Worm (Caenorhabditis elegans) whole organism, L1 larva: ENCODE results near the gene inf-1.

ENCODE experiments used
- C04F5.9 ChIP-seq: sonication (generic microtip); optimal IDR thresholded peaks from 2 replicates; lab custom pipeline; 2016; ENCODE audit warnings: missing genetic modification characterization, missing compliant biosample characterization
- C16A3.4 ChIP-seq: fragments of 150-350 bp; optimal IDR thresholded peaks from 2 replicates; lab custom pipeline; 2014; ENCODE audit warnings: missing biosample characterization, missing genetic modification characterization
- C34B4.2 ChIP-seq: sonication (generic microtip); optimal IDR thresholded peaks from 2 replicates; lab custom pipeline; 2017; ENCODE audit warnings: mild to moderate bottlenecking, missing genetic modification characterization, missing compliant biosample characterization
- alr-1 ChIP-seq: fragments of 200-800 bp; sonication (Bioruptor generic); optimal IDR thresholded peaks from 2 replicates; lab custom pipeline; 2018; ENCODE audit warnings: borderline replicate concordance, mild to moderate bottlenecking, missing genetic modification characterization, missing compliant biosample characterization
- aly-2 ChIP-seq: fragments of 150-350 bp; optimal IDR thresholded peaks from 2 replicates; lab custom pipeline; 2014; ENCODE audit warnings: missing biosample characterization, missing genetic modification characterization
- ama-1 ChIP-seq: fragments of 150-350 bp; optimal IDR thresholded peaks from 2 replicates; lab custom pipeline; 2014
- blmp-1 ChIP-seq: fragments of 150-350 bp; optimal IDR thresholded peaks from 2 replicates; lab custom pipeline; 2014; ENCODE audit warnings: missing biosample characterization, missing genetic modification characterization
- ceh-63 ChIP-seq: fragments of 200-800 bp; sonication (Bioruptor generic); optimal IDR thresholded peaks from 2 replicates; lab custom pipeline; 2018; ENCODE audit warnings: mild to moderate bottlenecking, missing genetic modification characterization, missing compliant biosample characterization
- ceh-8 ChIP-seq: fragments of 200-800 bp; sonication (Bioruptor generic); optimal IDR thresholded peaks from 2 replicates; lab custom pipeline; 2018; ENCODE audit warnings: mild to moderate bottlenecking, missing genetic modification characterization, moderate library complexity, missing compliant biosample characterization
- ceh-90 ChIP-seq: sonication (generic microtip); optimal IDR thresholded peaks from 2 replicates; lab custom pipeline; 2016; ENCODE audit warnings: missing genetic modification characterization, missing compliant biosample characterization
- efl-3 ChIP-seq: fragments of 200-800 bp; sonication (Bioruptor generic); optimal IDR thresholded peaks from 2 replicates; lab custom pipeline; 2018; ENCODE audit warnings: mild to moderate bottlenecking, missing genetic modification characterization, missing compliant biosample characterization
- egl-27 ChIP-seq, 2 experiments: fragments of 150-350 bp in 1 of 2; sonication (generic microtip); optimal IDR thresholded peaks; 3 replicates each; lab custom pipeline; 2017 to 2018; ENCODE audit warnings: missing biosample characterization in 2 of 2, missing genetic modification characterization in 2 of 2, missing genetic modification reagents in 2 of 2
- elt-2 ChIP-seq: sonication (generic microtip); optimal IDR thresholded peaks from 2 replicates; lab custom pipeline; 2016; ENCODE audit warnings: missing genetic modification characterization, mild to moderate bottlenecking, inconsistent platforms, missing compliant biosample characterization, missing genetic modification reagents
- elt-3 ChIP-seq, 6 experiments: fragments of 150-350 bp in 1 of 6; sonication (generic microtip); optimal IDR thresholded peaks; 2 replicates each; lab custom pipeline; 2017 to 2018; ENCODE audit warnings: missing biosample characterization in 6 of 6, missing genetic modification characterization in 6 of 6, inconsistent platforms in 1 of 6
- ets-5 ChIP-seq: fragments of 200-800 bp; sonication (Bioruptor generic); IDR thresholded peaks from 2 replicates; pipeline ENCODE4 v1.3.6; 2022; ENCODE audit warnings: missing genetic modification characterization, missing compliant biosample characterization
- fkh-4 ChIP-seq: sonication (generic microtip); optimal IDR thresholded peaks from 2 replicates; lab custom pipeline; 2016; ENCODE audit warnings: missing compliant biosample characterization, missing genetic modification characterization, borderline replicate concordance
- hlh-4 ChIP-seq: sonication (generic microtip); optimal IDR thresholded peaks from 2 replicates; lab custom pipeline; 2016; ENCODE audit warnings: mild to moderate bottlenecking, missing genetic modification characterization, missing compliant biosample characterization
- hpl-2 ChIP-seq: fragments of 150-350 bp; optimal IDR thresholded peaks from 2 replicates; lab custom pipeline; 2014; ENCODE audit warnings: missing biosample characterization, missing genetic modification reagents, missing genetic modification characterization
- isw-1 ChIP-seq: fragments of 200-800 bp; sonication (Bioruptor generic); IDR thresholded peaks from 2 replicates; pipeline ENCODE4 v1.3.6; 2022; ENCODE audit warnings: missing genetic modification characterization, missing compliant biosample characterization
- jun-1 ChIP-seq: fragments of 150-350 bp; optimal IDR thresholded peaks from 2 replicates; lab custom pipeline; 2014; ENCODE audit warnings: missing biosample characterization, missing genetic modification reagents, missing genetic modification characterization
- lin-13 ChIP-seq: fragments of 150-350 bp; optimal IDR thresholded peaks from 2 replicates; lab custom pipeline; 2014; ENCODE audit warnings: missing biosample characterization, missing genetic modification reagents, missing genetic modification characterization
- lin-14 ChIP-seq: fragments of 200-800 bp; sonication (Bioruptor generic); optimal IDR thresholded peaks from 2 replicates; lab custom pipeline; 2018; ENCODE audit warnings: mild to moderate bottlenecking, missing genetic modification characterization, moderate library complexity, missing compliant biosample characterization
- lin-15B ChIP-seq: fragments of 150-350 bp; sonication (generic microtip); optimal IDR thresholded peaks from 3 replicates; lab custom pipeline; 2014; ENCODE audit warnings: missing biosample characterization, missing genetic modification characterization
- lir-3 ChIP-seq: sonication (generic microtip); optimal IDR thresholded peaks from 2 replicates; lab custom pipeline; 2016; ENCODE audit warnings: mild to moderate bottlenecking, missing genetic modification characterization, moderate library complexity, missing compliant biosample characterization; ENCODE audit not compliant: poor library complexity
- lsy-2 ChIP-seq, 2 experiments: fragments of 150-350 bp; optimal IDR thresholded peaks; 2 replicates each; lab custom pipeline; 2014; ENCODE audit warnings: missing biosample characterization in 2 of 2, missing genetic modification characterization in 2 of 2
- mdl-1 ChIP-seq, 2 experiments: fragments of 150-350 bp; optimal IDR thresholded peaks; 2 replicates each; lab custom pipeline; 2014 to 2017; ENCODE audit warnings: missing biosample characterization in 2 of 2, missing genetic modification characterization in 2 of 2, inconsistent platforms in 1 of 2
- mef-2 ChIP-seq: fragments of 150-350 bp; optimal IDR thresholded peaks from 2 replicates; lab custom pipeline; 2014; ENCODE audit warnings: missing biosample characterization, missing genetic modification characterization
- mep-1 ChIP-seq: fragments of 150-350 bp; optimal IDR thresholded peaks from 2 replicates; lab custom pipeline; 2014; ENCODE audit warnings: missing biosample characterization, missing genetic modification characterization
- nhr-11 ChIP-seq: fragments of 150-350 bp; optimal IDR thresholded peaks from 2 replicates; lab custom pipeline; 2014; ENCODE audit warnings: missing biosample characterization, missing genetic modification characterization
- nhr-12 ChIP-seq: sonication (generic microtip); optimal IDR thresholded peaks from 2 replicates; lab custom pipeline; 2017; ENCODE audit warnings: missing biosample characterization, missing genetic modification characterization
- nhr-19 ChIP-seq: fragments of 200-800 bp; sonication (Bioruptor generic); conservative IDR thresholded peaks from 2 replicates; pipeline ENCODE4 v1.3.6; 2022; ENCODE audit warnings: missing genetic modification characterization, missing compliant biosample characterization
- nhr-20 ChIP-seq: sonication (generic microtip); optimal IDR thresholded peaks from 2 replicates; lab custom pipeline; 2016; ENCODE audit warnings: mild to moderate bottlenecking, missing genetic modification characterization, missing compliant biosample characterization
- nhr-237 ChIP-seq: fragments of 150-350 bp; optimal IDR thresholded peaks from 2 replicates; lab custom pipeline; 2014; ENCODE audit warnings: missing biosample characterization, missing genetic modification characterization
- nhr-47 ChIP-seq: sonication (generic microtip); optimal IDR thresholded peaks from 2 replicates; lab custom pipeline; 2016; ENCODE audit warnings: mild to moderate bottlenecking, missing genetic modification characterization, moderate library complexity, missing compliant biosample characterization
- nhr-71 ChIP-seq: sonication (generic microtip); optimal IDR thresholded peaks from 2 replicates; lab custom pipeline; 2016; ENCODE audit warnings: mild to moderate bottlenecking, missing genetic modification characterization, moderate library complexity, missing compliant biosample characterization
- nhr-76 ChIP-seq: sonication (generic microtip); optimal IDR thresholded peaks from 2 replicates; lab custom pipeline; 2017; ENCODE audit warnings: missing biosample characterization, missing genetic modification characterization
- nhr-77 ChIP-seq: fragments of 150-350 bp; optimal IDR thresholded peaks from 2 replicates; lab custom pipeline; 2014; ENCODE audit warnings: missing biosample characterization, missing genetic modification characterization
- nhr-84 ChIP-seq: sonication (generic microtip); optimal IDR thresholded peaks from 2 replicates; lab custom pipeline; 2017; ENCODE audit warnings: missing biosample characterization, missing genetic modification characterization
- nhr-85 ChIP-seq: sonication (generic microtip); peaks from one replicate; lab custom pipeline; 2016; ENCODE audit warnings: missing genetic modification characterization, inconsistent platforms, missing compliant biosample characterization
- nhr-90 ChIP-seq: sonication (generic microtip); optimal IDR thresholded peaks from 2 replicates; lab custom pipeline; 2016; ENCODE audit warnings: mild to moderate bottlenecking, missing genetic modification characterization, missing compliant biosample characterization; ENCODE audit not compliant: poor library complexity
- pag-3 ChIP-seq: sonication (generic microtip); optimal IDR thresholded peaks from 2 replicates; lab custom pipeline; 2017; ENCODE audit warnings: missing genetic modification characterization, mild to moderate bottlenecking, missing compliant biosample characterization, antibody characterized with exemption, borderline replicate concordance; ENCODE audit not compliant: insufficient read depth
- rnt-1 ChIP-seq: sonication (generic microtip); optimal IDR thresholded peaks from 2 replicates; lab custom pipeline; 2016; ENCODE audit warnings: mild to moderate bottlenecking, missing genetic modification characterization, moderate library complexity, missing compliant biosample characterization
- skn-1 ChIP-seq: fragments of 150-350 bp; optimal IDR thresholded peaks from 2 replicates; lab custom pipeline; 2014; ENCODE audit warnings: missing biosample characterization, missing genetic modification characterization
- snpc-4 ChIP-seq: fragments of 150-350 bp; optimal IDR thresholded peaks from 2 replicates; lab custom pipeline; 2014; ENCODE audit warnings: missing biosample characterization, missing genetic modification characterization
- sox-4 ChIP-seq: sonication (generic microtip); optimal IDR thresholded peaks from 2 replicates; lab custom pipeline; 2016; ENCODE audit warnings: missing genetic modification characterization, missing compliant biosample characterization
- sup-37 ChIP-seq: fragments of 200-800 bp; sonication (Bioruptor generic); optimal IDR thresholded peaks from 2 replicates; lab custom pipeline; 2018; ENCODE audit warnings: mild to moderate bottlenecking, missing genetic modification characterization, missing compliant biosample characterization
- tlp-1 ChIP-seq: fragments of 150-350 bp; optimal IDR thresholded peaks from 2 replicates; lab custom pipeline; 2014; ENCODE audit warnings: missing biosample characterization, missing genetic modification characterization
- unc-130 ChIP-seq: fragments of 150-350 bp; optimal IDR thresholded peaks from 2 replicates; lab custom pipeline; 2017; ENCODE audit warnings: missing biosample characterization, missing genetic modification characterization, inconsistent platforms
- xbp-1 ChIP-seq: sonication (generic microtip); optimal IDR thresholded peaks from 2 replicates; lab custom pipeline; 2016; ENCODE audit warnings: missing genetic modification characterization, missing compliant biosample characterization
- zip-4 ChIP-seq: fragments of 200-800 bp; sonication (Bioruptor generic); optimal IDR thresholded peaks from 2 replicates; lab custom pipeline; 2018; ENCODE audit warnings: mild to moderate bottlenecking, missing genetic modification characterization, moderate library complexity, missing compliant biosample characterization
- ztf-4 ChIP-seq: fragments of 150-350 bp; optimal IDR thresholded peaks from 2 replicates; lab custom pipeline; 2014; ENCODE audit warnings: missing biosample characterization, missing genetic modification characterization

inf-1 gene

DNA sequence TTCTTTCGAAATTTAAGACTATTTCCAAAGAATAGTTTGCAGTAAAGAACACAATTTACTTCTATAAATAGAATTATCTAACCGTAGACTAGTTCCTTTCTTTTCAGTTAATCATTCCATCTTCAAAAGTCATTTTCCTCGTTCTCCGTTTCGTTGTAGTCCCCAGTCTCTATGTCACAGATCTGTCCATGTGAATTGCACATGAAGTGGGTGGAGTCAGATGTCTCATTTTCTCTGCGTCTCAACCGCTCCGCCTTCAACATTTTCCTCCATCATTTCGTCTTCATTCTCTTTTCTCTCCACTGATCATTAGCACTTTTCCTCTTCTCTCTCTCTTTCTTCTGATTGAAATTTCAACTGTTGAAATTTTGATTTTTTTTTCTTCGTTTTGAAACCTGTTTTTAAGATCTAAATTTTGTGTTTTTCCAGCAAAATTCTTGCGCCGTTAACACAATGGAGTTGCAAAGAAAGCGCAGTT lies 32.3 kb upstream of the inf-1 start, which contains the start of gene T07E3.4 (continued):
- peak; percentile 96 for TF ChIP-seq nhr-20 (tag; lab: Kevin White, UChicago)

DNA sequence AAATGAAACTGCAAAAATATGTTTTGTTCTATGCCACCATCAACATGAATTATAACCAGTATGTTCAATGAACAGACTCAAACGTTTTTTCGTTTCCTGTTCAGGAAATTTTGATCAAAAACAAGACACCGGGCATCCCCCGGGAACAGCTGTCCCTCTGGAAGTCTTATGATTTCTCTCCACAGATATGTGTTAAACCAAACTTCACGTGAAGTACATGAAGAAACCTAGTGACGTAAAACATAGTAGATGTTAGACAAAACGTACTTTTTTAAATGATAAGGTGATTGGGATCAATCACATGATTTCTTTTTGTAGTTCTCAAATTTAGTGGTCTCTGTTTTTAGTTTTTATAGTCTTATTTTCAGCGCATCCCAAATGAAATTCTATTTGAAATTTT lies 31.4 kb upstream of the inf-1 start:
- no peak for TF ChIP-seq lin-15B
- TF ChIP-seq egl-27 (tag; optimal IDR thresholded peaks at IDR 0.05; lab: Kevin White, UChicago), result no peak
- no peak for TF ChIP-seq ceh-90 (tag; lab: Kevin White, UChicago)
- TF ChIP-seq blmp-1 (tag; lab: Kevin White, UChicago), result peak; percentile 48
- no peak for TF ChIP-seq ama-1 (lab: Kevin White, UChicago)
- TF ChIP-seq rnt-1 (tag; lab: Kevin White, UChicago), result peak; percentile 63
- TF ChIP-seq nhr-19 (GFP tag; lab: Robert Waterston, UW), result peak; percentile 79
- no peak for TF ChIP-seq sup-37 (GFP tag; lab: Kevin White, UChicago)
- TF ChIP-seq lsy-2 (tag; optimal IDR thresholded peaks at IDR 0.05; lab: Kevin White, UChicago), result peak; percentile 54 to 70
- TF ChIP-seq nhr-12 (tag; lab: Kevin White, UChicago), result no peak
- TF ChIP-seq xbp-1 (tag; lab: Kevin White, UChicago), result no peak
- no peak for TF ChIP-seq nhr-77 (tag; lab: Kevin White, UChicago)
- TF ChIP-seq alr-1 (tag; lab: Kevin White, UChicago), result no peak
- peak; percentile 26 for TF ChIP-seq lin-13 (GFP tag; lab: Kevin White, UChicago)
- no peak for TF ChIP-seq nhr-84
- no peak for TF ChIP-seq efl-3 (GFP tag; lab: Kevin White, UChicago)
- peak; percentile 21 for TF ChIP-seq mep-1 (tag; lab: Kevin White, UChicago)
- no peak for TF ChIP-seq snpc-4 (tag; lab: Kevin White, UChicago)
- no peak for TF ChIP-seq C04F5.9 (tag; lab: Kevin White, UChicago)
- TF ChIP-seq lin-14 (GFP tag; lab: Kevin White, UChicago), result peak; percentile 82
- TF ChIP-seq skn-1 (tag; lab: Kevin White, UChicago), result no peak
- TF ChIP-seq pag-3, result no peak
- TF ChIP-seq C34B4.2 (tag; lab: Kevin White, UChicago), result no peak
- no peak for TF ChIP-seq nhr-237 (tag; lab: Kevin White, UChicago)
- TF ChIP-seq C16A3.4 (tag; lab: Kevin White, UChicago), result no peak
- no peak for TF ChIP-seq ets-5 (GFP tag; lab: Robert Waterston, UW)
- no peak for TF ChIP-seq nhr-76 (tag; lab: Kevin White, UChicago)
- TF ChIP-seq unc-130 (tag; lab: Kevin White, UChicago), result peak; percentile 56
- TF ChIP-seq hlh-4, result no peak
- no peak for TF ChIP-seq jun-1 (tag; lab: Kevin White, UChicago)
- TF ChIP-seq lir-3, result peak; percentile 4
- peak; percentile 85 for TF ChIP-seq nhr-85
- no peak for TF ChIP-seq zip-4 (GFP tag; lab: Kevin White, UChicago)
- peak; percentile 11 for TF ChIP-seq elt-2 (tag; lab: Kevin White, UChicago)
- no peak for TF ChIP-seq sox-4 (tag; lab: Kevin White, UChicago)
- no peak for TF ChIP-seq ceh-8 (GFP tag; lab: Kevin White, UChicago)
- TF ChIP-seq nhr-47 (tag; lab: Kevin White, UChicago), result peak; percentile 44
- peak; percentile 44 for TF ChIP-seq nhr-90
- TF ChIP-seq tlp-1 (tag; lab: Kevin White, UChicago), result no peak
- peak; percentile 35 for TF ChIP-seq nhr-11 (tag; lab: Kevin White, UChicago)
- TF ChIP-seq mdl-1 (tag; optimal IDR thresholded peaks at IDR 0.05; lab: Kevin White, UChicago), result peak in 1 of 2 experiments; percentile 23
- TF ChIP-seq aly-2 (tag; lab: Kevin White, UChicago), result no peak
- no peak for TF ChIP-seq isw-1 (GFP tag; lab: Robert Waterston, UW)
- no peak for TF ChIP-seq fkh-4
- peak in 2 of 6 experiments; percentile 41 to 83 for TF ChIP-seq elt-3 (tag; optimal IDR thresholded peaks at IDR 0.05; lab: Kevin White, UChicago)
- no peak for TF ChIP-seq mef-2 (tag; lab: Kevin White, UChicago)
- no peak for TF ChIP-seq ceh-63 (GFP tag; lab: Kevin White, UChicago)
- no peak for TF ChIP-seq hpl-2
- TF ChIP-seq ztf-4 (tag; lab: Kevin White, UChicago), result peak; percentile 40
- TF ChIP-seq nhr-71 (tag; lab: Kevin White, UChicago), result peak; percentile 91
